Worm (Caenorhabditis elegans) whole organism, L4 larva: ENCODE data around the gene mrpl-11.

Experiments used
- D1046.2 ChIP-seq: fragments of 200-800 bp; sonication (Bioruptor generic); IDR thresholded peaks from 2 replicates; pipeline ENCODE4 v1.3.6; 2022; ENCODE audit warnings: missing genetic modification characterization, missing compliant biosample characterization
- F10B5.3 ChIP-seq: sonication (generic microtip); optimal IDR thresholded peaks from 2 replicates; lab custom pipeline; 2016; ENCODE audit warnings: mild to moderate bottlenecking, missing genetic modification characterization, missing compliant biosample characterization
- F26F4.8 ChIP-seq: fragments of 200-800 bp; sonication (Bioruptor generic); conservative IDR thresholded peaks from 2 replicates; pipeline ENCODE4 v1.3.6; 2022; ENCODE audit warnings: missing genetic modification characterization, missing compliant biosample characterization
- F37D6.2 ChIP-seq: sonication (generic microtip); optimal IDR thresholded peaks from 2 replicates; lab custom pipeline; 2016; ENCODE audit warnings: mild to moderate bottlenecking, missing genetic modification characterization, missing compliant biosample characterization
- F49E8.2 ChIP-seq: sonication (generic microtip); optimal IDR thresholded peaks from 2 replicates; lab custom pipeline; 2016; ENCODE audit warnings: missing compliant biosample characterization, mild to moderate bottlenecking, missing genetic modification characterization, borderline replicate concordance
- T20F7.1 ChIP-seq: fragments of 200-800 bp; sonication (Bioruptor generic); optimal IDR thresholded peaks from 2 replicates; lab custom pipeline; 2018; ENCODE audit warnings: mild to moderate bottlenecking, missing genetic modification characterization, missing compliant biosample characterization
- Y105C5A.15 ChIP-seq: fragments of 200-800 bp; sonication (Bioruptor generic); IDR thresholded peaks from 2 replicates; pipeline ENCODE4 v1.3.6; 2022; ENCODE audit warnings: missing genetic modification characterization, missing compliant biosample characterization
- Y48G9A.11 ChIP-seq: fragments of 200-800 bp; sonication (Bioruptor generic); IDR thresholded peaks from 2 replicates; pipeline ENCODE4 v1.3.6; 2022; ENCODE audit warnings: missing genetic modification reagents, missing genetic modification characterization, missing compliant biosample characterization
- Y5F2A.4 ChIP-seq: fragments of 200-800 bp; sonication (Bioruptor generic); optimal IDR thresholded peaks from 2 replicates; lab custom pipeline; 2018; ENCODE audit warnings: mild to moderate bottlenecking, missing genetic modification characterization, missing compliant biosample characterization
- Y75B8A.6 ChIP-seq: fragments of 200-800 bp; sonication (Bioruptor generic); IDR thresholded peaks from 2 replicates; pipeline ENCODE4 v1.3.6; 2022; ENCODE audit warnings: missing genetic modification reagents, missing genetic modification characterization, missing compliant biosample characterization
- ZK546.5 ChIP-seq, 2 experiments: sonication (generic microtip); optimal IDR thresholded peaks; 2 replicates each; lab custom pipeline; 2017; ENCODE audit warnings: missing biosample characterization in 2 of 2, missing genetic modification characterization in 2 of 2
- aha-1 ChIP-seq: fragments of 150-350 bp; peaks from one replicate; lab custom pipeline; 2014; ENCODE audit warnings: missing biosample characterization, missing genetic modification characterization
- ama-1 ChIP-seq: fragments of 150-350 bp; optimal IDR thresholded peaks from 2 replicates; lab custom pipeline; 2014; ENCODE audit warnings: inconsistent platforms, mixed read lengths
- ceh-20 ChIP-seq: fragments of 200-800 bp; sonication (Bioruptor generic); IDR thresholded peaks from 2 replicates; pipeline ENCODE4 v1.3.6; 2022; ENCODE audit warnings: missing genetic modification reagents, missing genetic modification characterization, missing compliant biosample characterization
- ceh-44 ChIP-seq: fragments of 200-800 bp; sonication (Bioruptor generic); IDR thresholded peaks from 2 replicates; pipeline ENCODE4 v1.3.6; 2022; ENCODE audit warnings: missing genetic modification reagents, missing genetic modification characterization, missing compliant biosample characterization
- ceh-62 ChIP-seq: sonication (generic microtip); optimal IDR thresholded peaks from 2 replicates; lab custom pipeline; 2017; ENCODE audit warnings: missing biosample characterization, missing genetic modification characterization
- ces-1 ChIP-seq: fragments of 150-350 bp; sonication (generic microtip); optimal IDR thresholded peaks from 4 replicates; lab custom pipeline; 2014; ENCODE audit warnings: missing biosample characterization, missing genetic modification reagents, missing genetic modification characterization
- ctbp-1 ChIP-seq: fragments of 200-800 bp; sonication (Bioruptor generic); IDR thresholded peaks from 2 replicates; pipeline ENCODE4 v1.3.6; 2022; ENCODE audit warnings: missing genetic modification reagents, missing genetic modification characterization, missing compliant biosample characterization
- daf-16 ChIP-seq, 3 experiments: sonication (generic microtip); optimal IDR thresholded peaks; 2 replicates each; lab custom pipeline; 2016 to 2017; ENCODE audit warnings: missing genetic modification characterization in 3 of 3, missing genetic modification reagents in 3 of 3, mild to moderate bottlenecking in 2 of 3, missing compliant biosample characterization in 2 of 3, missing biosample characterization in 1 of 3, moderate library complexity in 1 of 3
- daf-8 ChIP-seq: fragments of 200-800 bp; sonication (Bioruptor generic); IDR thresholded peaks from 2 replicates; pipeline ENCODE4 v1.3.6; 2022; ENCODE audit warnings: missing genetic modification characterization, missing compliant biosample characterization
- dpl-1 ChIP-seq: fragments of 150-350 bp; optimal IDR thresholded peaks from 2 replicates; lab custom pipeline; 2014; ENCODE audit warnings: missing biosample characterization, missing genetic modification reagents, missing genetic modification characterization
- dve-1 ChIP-seq: sonication (generic microtip); optimal IDR thresholded peaks from 2 replicates; lab custom pipeline; 2017; ENCODE audit warnings: antibody characterized with exemption, mild to moderate bottlenecking, missing genetic modification characterization, missing compliant biosample characterization; ENCODE audit not compliant: insufficient read depth
- jun-1 ChIP-seq: fragments of 150-350 bp; optimal IDR thresholded peaks from 2 replicates; lab custom pipeline; 2014; ENCODE audit warnings: missing biosample characterization, missing genetic modification reagents, missing genetic modification characterization
- lin-1 ChIP-seq: fragments of 200-800 bp; sonication (Bioruptor generic); IDR thresholded peaks from 2 replicates; pipeline ENCODE4 v1.3.6; 2022; ENCODE audit warnings: missing genetic modification reagents, missing genetic modification characterization, missing compliant biosample characterization
- lin-29 ChIP-seq: fragments of 200-800 bp; sonication (Bioruptor generic); IDR thresholded peaks from 2 replicates; pipeline ENCODE4 v1.3.6; 2022; ENCODE audit warnings: missing genetic modification reagents, missing genetic modification characterization, missing compliant biosample characterization
- lin-38 ChIP-seq: fragments of 200-800 bp; sonication (Bioruptor generic); IDR thresholded peaks from 2 replicates; pipeline ENCODE4 v1.3.6; 2022; ENCODE audit warnings: missing genetic modification reagents, missing genetic modification characterization, missing compliant biosample characterization
- lin-39 ChIP-seq: fragments of 150-350 bp; optimal IDR thresholded peaks from 2 replicates; lab custom pipeline; 2014; ENCODE audit warnings: missing biosample characterization, missing genetic modification reagents, missing genetic modification characterization
- lsy-2 ChIP-seq, 2 experiments: fragments of 150-350 bp in 1 of 2; sonication (generic microtip) in 1 of 2; optimal IDR thresholded peaks; 2 replicates each; lab custom pipeline; 2014 to 2017; ENCODE audit warnings: missing biosample characterization in 2 of 2, missing genetic modification characterization in 2 of 2
- madf-9 ChIP-seq: fragments of 200-800 bp; sonication (Bioruptor generic); conservative IDR thresholded peaks from 2 replicates; pipeline ENCODE4 v1.3.6; 2022; ENCODE audit warnings: missing genetic modification reagents, missing genetic modification characterization, missing compliant biosample characterization
- mdt-29 ChIP-seq: fragments of 200-800 bp; sonication (Bioruptor generic); IDR thresholded peaks from 2 replicates; pipeline ENCODE4 v1.3.6; 2022; ENCODE audit warnings: missing genetic modification reagents, missing genetic modification characterization, missing compliant biosample characterization
- mep-1 ChIP-seq: fragments of 150-350 bp; sonication (generic microtip); optimal IDR thresholded peaks from 3 replicates; lab custom pipeline; 2014; ENCODE audit warnings: missing biosample characterization, missing genetic modification characterization
- mes-2 ChIP-seq: sonication (generic microtip); optimal IDR thresholded peaks from 2 replicates; lab custom pipeline; 2016; ENCODE audit warnings: missing genotype, mild to moderate bottlenecking, missing genetic modification characterization, missing compliant biosample characterization; ENCODE audit not compliant: poor library complexity, severe bottlenecking
- mxl-2 ChIP-seq: fragments of 200-800 bp; sonication (Bioruptor generic); conservative IDR thresholded peaks from 2 replicates; pipeline ENCODE4 v1.3.6; 2022; ENCODE audit warnings: missing genetic modification reagents, missing genetic modification characterization, missing compliant biosample characterization
- mxl-3 ChIP-seq: fragments of 200-800 bp; sonication (Bioruptor generic); optimal IDR thresholded peaks from 2 replicates; lab custom pipeline; 2018; ENCODE audit warnings: mild to moderate bottlenecking, missing genetic modification characterization, missing compliant biosample characterization
- nhr-10 ChIP-seq: fragments of 150-350 bp; optimal IDR thresholded peaks from 2 replicates; lab custom pipeline; 2014; ENCODE audit warnings: missing biosample characterization, missing genetic modification characterization
- nhr-11 ChIP-seq: fragments of 150-350 bp; optimal IDR thresholded peaks from 2 replicates; lab custom pipeline; 2014; ENCODE audit warnings: missing biosample characterization, missing genetic modification characterization
- nhr-111 ChIP-seq: fragments of 200-800 bp; sonication (Bioruptor generic); optimal IDR thresholded peaks from 2 replicates; lab custom pipeline; 2018; ENCODE audit warnings: mild to moderate bottlenecking, missing genetic modification characterization, missing compliant biosample characterization
- nhr-28 ChIP-seq: fragments of 150-350 bp; optimal IDR thresholded peaks from 2 replicates; lab custom pipeline; 2014; ENCODE audit warnings: missing biosample characterization, missing genetic modification characterization
- nhr-42 ChIP-seq: fragments of 200-800 bp; sonication (Bioruptor generic); IDR thresholded peaks from 2 replicates; pipeline ENCODE4 v1.3.6; 2022; ENCODE audit warnings: missing genetic modification characterization, missing compliant biosample characterization
- nhr-48 ChIP-seq: sonication (generic microtip); optimal IDR thresholded peaks from 2 replicates; lab custom pipeline; 2016; ENCODE audit warnings: mild to moderate bottlenecking, missing genetic modification characterization, missing compliant biosample characterization
- nhr-6 ChIP-seq: fragments of 150-350 bp; optimal IDR thresholded peaks from 2 replicates; lab custom pipeline; 2014; ENCODE audit warnings: missing biosample characterization, missing genetic modification characterization
- nhr-76 ChIP-seq: fragments of 150-350 bp; optimal IDR thresholded peaks from 2 replicates; lab custom pipeline; 2014; ENCODE audit warnings: missing biosample characterization, missing genetic modification characterization
- nhr-77 ChIP-seq: fragments of 150-350 bp; optimal IDR thresholded peaks from 2 replicates; lab custom pipeline; 2014; ENCODE audit warnings: missing biosample characterization, missing genetic modification characterization
- php-3 ChIP-seq: fragments of 200-800 bp; sonication (Bioruptor generic); IDR thresholded peaks from 2 replicates; pipeline ENCODE4 v1.3.6; 2022; ENCODE audit warnings: missing genetic modification reagents, missing genetic modification characterization, missing compliant biosample characterization
- skn-1 ChIP-seq: fragments of 150-350 bp; optimal IDR thresholded peaks from 2 replicates; lab custom pipeline; 2014; ENCODE audit warnings: missing biosample characterization, missing genetic modification characterization
- spr-1 ChIP-seq: sonication (generic microtip); optimal IDR thresholded peaks from 2 replicates; lab custom pipeline; 2016; ENCODE audit warnings: mild to moderate bottlenecking, missing genetic modification characterization, missing compliant biosample characterization
- spr-3 ChIP-seq: fragments of 200-800 bp; sonication (Bioruptor generic); optimal IDR thresholded peaks from 2 replicates; lab custom pipeline; 2018; ENCODE audit warnings: mild to moderate bottlenecking, missing genetic modification characterization, missing compliant biosample characterization
- tag-97 ChIP-seq: fragments of 200-800 bp; sonication (Bioruptor generic); IDR thresholded peaks from 2 replicates; pipeline ENCODE4 v1.3.6; 2022; ENCODE audit warnings: missing genetic modification characterization, missing compliant biosample characterization
- unc-130 ChIP-seq: sonication (generic microtip); optimal IDR thresholded peaks from 2 replicates; lab custom pipeline; 2016; ENCODE audit warnings: missing genetic modification reagents, missing genetic modification characterization, missing compliant biosample characterization
- vab-7 ChIP-seq: fragments of 200-800 bp; sonication (Bioruptor generic); IDR thresholded peaks from 2 replicates; pipeline ENCODE4 v1.3.6; 2022; ENCODE audit warnings: missing genetic modification reagents, missing genetic modification characterization, missing compliant biosample characterization
- zag-1 ChIP-seq: fragments of 150-350 bp; optimal IDR thresholded peaks from 2 replicates; lab custom pipeline; 2014; ENCODE audit warnings: missing biosample characterization, missing genetic modification characterization
- zfp-3 ChIP-seq: fragments of 200-800 bp; sonication (Bioruptor generic); conservative IDR thresholded peaks from 2 replicates; pipeline ENCODE4 v1.3.6; 2022; ENCODE audit warnings: missing genetic modification reagents, missing genetic modification characterization, missing compliant biosample characterization
- ztf-7 ChIP-seq: fragments of 150-350 bp; optimal IDR thresholded peaks from 2 replicates; lab custom pipeline; 2014; ENCODE audit warnings: missing biosample characterization, missing genetic modification characterization

The mrpl-11 gene

ce11 chrIII:8733237-8733636 lies 15.8 kb downstream of the mrpl-11 start (continued):
- TF ChIP-seq lsy-2 (tag; optimal IDR thresholded peaks at IDR 0.05; lab: Kevin White, UChicago) (peak in 1 of 2 experiments; percentile 44), nhr-11 (tag; lab: Kevin White, UChicago) (no peak), ZK546.5 (tag; optimal IDR thresholded peaks at IDR 0.05; lab: Kevin White, UChicago) (no peak), ctbp-1 (no peak), spr-1 (tag; lab: Kevin White, UChicago) (no peak), dpl-1 (GFP tag; lab: Kevin White, UChicago) (no peak), zfp-3 (GFP tag; lab: Robert Waterston, UW) (no peak), nhr-10 (tag; lab: Kevin White, UChicago) (no peak), daf-8 (GFP tag; lab: Robert Waterston, UW) (no peak), ztf-7 (no peak), F26F4.8 (GFP tag; lab: Robert Waterston, UW) (no peak), ceh-20 (GFP tag; lab: Robert Waterston, UW) (no peak), php-3 (GFP tag; lab: Robert Waterston, UW) (no peak), nhr-111 (GFP tag; lab: Kevin White, UChicago) (no peak), ces-1 (GFP tag; lab: Kevin White, UChicago) (no peak), mxl-3 (peak; percentile 50), mep-1 (tag; lab: Kevin White, UChicago) (peak; percentile 17), D1046.2 (no peak), F10B5.3 (tag; lab: Kevin White, UChicago) (no peak), Y48G9A.11 (no peak), vab-7 (GFP tag; lab: Robert Waterston, UW) (no peak), F49E8.2 (tag; lab: Kevin White, UChicago) (no peak), daf-16 (GFP tag; optimal IDR thresholded peaks at IDR 0.05; lab: Kevin White, UChicago) (no peak), daf-16 (tag; optimal IDR thresholded peaks at IDR 0.05; lab: Kevin White, UChicago) (peak; percentile 69), nhr-6 (tag; lab: Kevin White, UChicago) (peak; percentile 73), lin-1 (GFP tag; lab: Robert Waterston, UW) (no peak), mes-2 (tag; lab: Kevin White, UChicago) (peak; percentile 32), mxl-2 (no peak), jun-1 (no peak), dve-1 (tag; lab: Kevin White, UChicago) (peak; percentile 10), skn-1 (no peak), Y105C5A.15 (GFP tag; lab: Robert Waterston, UW) (no peak), lin-29 (no peak), tag-97 (GFP tag; lab: Robert Waterston, UW) (no peak), Y5F2A.4 (GFP tag; lab: Kevin White, UChicago) (no peak), Y75B8A.6 (GFP tag; lab: Robert Waterston, UW) (no peak), F37D6.2 (tag; lab: Kevin White, UChicago) (no peak), spr-3 (GFP tag; lab: Kevin White, UChicago) (no peak), T20F7.1 (GFP tag; lab: Kevin White, UChicago) (no peak), unc-130 (GFP tag; lab: Kevin White, UChicago) (no peak), ceh-44 (GFP tag; lab: Robert Waterston, UW) (no peak), ceh-62 (tag; lab: Kevin White, UChicago) (no peak), nhr-28 (tag; lab: Kevin White, UChicago) (peak; percentile 60), ama-1 (lab: Kevin White, UChicago) (no peak), nhr-76 (tag; lab: Kevin White, UChicago) (no peak), madf-9 (GFP tag; lab: Robert Waterston, UW) (no peak), nhr-77 (tag; lab: Kevin White, UChicago) (no peak), nhr-48 (no peak), lin-38 (GFP tag; lab: Robert Waterston, UW) (no peak), nhr-42 (GFP tag; lab: Robert Waterston, UW) (no peak), mdt-29 (GFP tag; lab: Robert Waterston, UW) (no peak), aha-1 (tag; lab: Kevin White, UChicago) (peak; percentile 91), lin-39 (tag; lab: Kevin White, UChicago) (no peak), zag-1 (tag; lab: Kevin White, UChicago) (no peak)
